Worm (Caenorhabditis elegans) whole organism, L2 larva: ENCODE results near the gene vav-1.

ENCODE experiments used
- C34F6.9 ChIP-seq: fragments of 150-350 bp; optimal IDR thresholded peaks from 2 replicates; lab custom pipeline; 2014; ENCODE audit warnings: missing biosample characterization, missing genetic modification characterization
- F13H6.1 ChIP-seq: sonication (generic microtip); optimal IDR thresholded peaks from 2 replicates; lab custom pipeline; 2016; ENCODE audit warnings: missing genetic modification characterization, missing compliant biosample characterization
- R02D3.7 ChIP-seq: fragments of 150-350 bp; optimal IDR thresholded peaks from 2 replicates; lab custom pipeline; 2014; ENCODE audit warnings: missing biosample characterization, missing genetic modification characterization
- Y55F3AM.14 ChIP-seq: fragments of 200-800 bp; sonication (Bioruptor generic); optimal IDR thresholded peaks from 2 replicates; lab custom pipeline; 2018; ENCODE audit warnings: mild to moderate bottlenecking, missing genetic modification characterization, missing compliant biosample characterization
- alr-1 ChIP-seq: fragments of 150-350 bp; optimal IDR thresholded peaks from 2 replicates; lab custom pipeline; 2014; ENCODE audit warnings: missing biosample characterization, missing genetic modification characterization
- aly-2 ChIP-seq: fragments of 150-350 bp; optimal IDR thresholded peaks from 2 replicates; lab custom pipeline; 2014; ENCODE audit warnings: missing biosample characterization, missing genetic modification characterization
- blmp-1 ChIP-seq: sonication (generic microtip); optimal IDR thresholded peaks from 2 replicates; lab custom pipeline; 2017; ENCODE audit warnings: missing genetic modification characterization, mild to moderate bottlenecking, missing compliant biosample characterization, antibody characterized with exemption, moderate library complexity; ENCODE audit not compliant: insufficient read depth
- ceh-16 ChIP-seq: fragments of 150-350 bp; optimal IDR thresholded peaks from 2 replicates; lab custom pipeline; 2014; ENCODE audit warnings: missing biosample characterization, missing genetic modification characterization
- ceh-82 ChIP-seq: fragments of 150-350 bp; optimal IDR thresholded peaks from 2 replicates; lab custom pipeline; 2014; ENCODE audit warnings: missing biosample characterization, missing genetic modification characterization
- crh-2 ChIP-seq: sonication (generic microtip); optimal IDR thresholded peaks from 2 replicates; lab custom pipeline; 2017; ENCODE audit warnings: missing biosample characterization, missing genetic modification characterization
- dmd-4 ChIP-seq: sonication (generic microtip); optimal IDR thresholded peaks from 2 replicates; lab custom pipeline; 2017; ENCODE audit warnings: missing biosample characterization, missing genetic modification characterization
- egl-27 ChIP-seq: sonication (generic microtip); optimal IDR thresholded peaks from 3 replicates; lab custom pipeline; 2017; ENCODE audit warnings: missing biosample characterization, missing genetic modification reagents, missing genetic modification characterization
- elt-1 ChIP-seq: fragments of 150-350 bp; optimal IDR thresholded peaks from 2 replicates; lab custom pipeline; 2014; ENCODE audit warnings: missing biosample characterization, missing genetic modification characterization
- fos-1 ChIP-seq: fragments of 150-350 bp; optimal IDR thresholded peaks from 2 replicates; lab custom pipeline; 2014; ENCODE audit warnings: missing biosample characterization, missing genetic modification characterization
- gmeb-1 ChIP-seq: fragments of 150-350 bp; optimal IDR thresholded peaks from 2 replicates; lab custom pipeline; 2014; ENCODE audit warnings: missing biosample characterization, missing genetic modification characterization
- lin-13 ChIP-seq: fragments of 150-350 bp; optimal IDR thresholded peaks from 2 replicates; lab custom pipeline; 2014; ENCODE audit warnings: missing biosample characterization, missing genetic modification reagents, missing genetic modification characterization
- lsy-2 ChIP-seq, 2 experiments: fragments of 150-350 bp in 1 of 2; sonication (generic microtip) in 1 of 2; optimal IDR thresholded peaks; 2 replicates each; lab custom pipeline; 2014 to 2017; ENCODE audit warnings: missing biosample characterization in 2 of 2, missing genetic modification characterization in 2 of 2
- mbf-1 ChIP-seq: sonication (generic microtip); optimal IDR thresholded peaks from 2 replicates; lab custom pipeline; 2017; ENCODE audit warnings: missing biosample characterization, missing genetic modification characterization
- mdl-1 ChIP-seq, 2 experiments: fragments of 150-350 bp in 1 of 2; sonication (generic microtip) in 1 of 2; optimal IDR thresholded peaks; 2 replicates each; lab custom pipeline; 2017; ENCODE audit warnings: missing biosample characterization in 2 of 2, missing genetic modification characterization in 2 of 2
- nhr-11 ChIP-seq: fragments of 150-350 bp; optimal IDR thresholded peaks from 2 replicates; lab custom pipeline; 2014; ENCODE audit warnings: missing biosample characterization, missing genetic modification characterization
- nhr-12 ChIP-seq: fragments of 150-350 bp; optimal IDR thresholded peaks from 2 replicates; lab custom pipeline; 2014; ENCODE audit warnings: missing biosample characterization, missing genetic modification characterization
- nhr-129 ChIP-seq: fragments of 150-350 bp; optimal IDR thresholded peaks from 2 replicates; lab custom pipeline; 2014; ENCODE audit warnings: missing biosample characterization, missing genetic modification characterization
- nhr-21 ChIP-seq: fragments of 150-350 bp; optimal IDR thresholded peaks from 2 replicates; lab custom pipeline; 2014; ENCODE audit warnings: missing biosample characterization, missing genetic modification characterization
- nhr-23 ChIP-seq: fragments of 150-350 bp; optimal IDR thresholded peaks from 2 replicates; lab custom pipeline; 2014; ENCODE audit warnings: missing biosample characterization, missing genetic modification reagents, missing genetic modification characterization
- nhr-25 ChIP-seq: fragments of 150-350 bp; sonication (generic microtip); optimal IDR thresholded peaks from 3 replicates; lab custom pipeline; 2014; ENCODE audit warnings: missing biosample characterization, missing genetic modification characterization
- nhr-6 ChIP-seq: fragments of 150-350 bp; optimal IDR thresholded peaks from 2 replicates; lab custom pipeline; 2014; ENCODE audit warnings: missing biosample characterization, missing genetic modification characterization
- nhr-77 ChIP-seq: fragments of 150-350 bp; optimal IDR thresholded peaks from 2 replicates; lab custom pipeline; 2014; ENCODE audit warnings: missing biosample characterization, missing genetic modification characterization
- sem-4 ChIP-seq: fragments of 150-350 bp; optimal IDR thresholded peaks from 2 replicates; lab custom pipeline; 2014; ENCODE audit warnings: missing biosample characterization, missing genetic modification reagents, missing genetic modification characterization
- skn-1 ChIP-seq: sonication (generic microtip); optimal IDR thresholded peaks from 2 replicates; lab custom pipeline; 2017; ENCODE audit warnings: missing biosample characterization, missing genetic modification characterization
- sma-3 ChIP-seq: sonication (generic microtip); optimal IDR thresholded peaks from 2 replicates; lab custom pipeline; 2016; ENCODE audit warnings: missing genetic modification reagents, missing genetic modification characterization, missing compliant biosample characterization
- sma-9 ChIP-seq, 2 experiments: fragments of 150-350 bp in 1 of 2; sonication (generic microtip) in 1 of 2; optimal IDR thresholded peaks; 2 replicates each; lab custom pipeline; 2014 to 2016; ENCODE audit warnings: missing genetic modification characterization in 2 of 2, mild to moderate bottlenecking in 1 of 2, missing biosample characterization in 1 of 2, missing compliant biosample characterization in 1 of 2, missing genetic modification reagents in 1 of 2, moderate library complexity in 1 of 2
- snpc-4 ChIP-seq: fragments of 150-350 bp; optimal IDR thresholded peaks from 2 replicates; lab custom pipeline; 2014; ENCODE audit warnings: missing biosample characterization, missing genetic modification characterization
- unc-55 ChIP-seq: fragments of 150-350 bp; sonication (generic microtip); optimal IDR thresholded peaks from 3 replicates; lab custom pipeline; 2014; ENCODE audit warnings: missing biosample characterization, missing genetic modification reagents, missing genetic modification characterization
- ztf-4 ChIP-seq: fragments of 150-350 bp; optimal IDR thresholded peaks from 2 replicates; lab custom pipeline; 2014; ENCODE audit warnings: missing biosample characterization, missing genetic modification characterization

The vav-1 gene

ce11 chrX:9230322-9230721 lies 1.6 kb downstream of the vav-1 start:
- TF ChIP-seq mbf-1 (tag; lab: Kevin White, UChicago) (no peak), aly-2 (tag; lab: Kevin White, UChicago) (no peak), elt-1 (no peak), nhr-21 (tag; lab: Kevin White, UChicago) (no peak)
- TF ChIP-seq, all 48 proteins: peak for 0

DNA sequence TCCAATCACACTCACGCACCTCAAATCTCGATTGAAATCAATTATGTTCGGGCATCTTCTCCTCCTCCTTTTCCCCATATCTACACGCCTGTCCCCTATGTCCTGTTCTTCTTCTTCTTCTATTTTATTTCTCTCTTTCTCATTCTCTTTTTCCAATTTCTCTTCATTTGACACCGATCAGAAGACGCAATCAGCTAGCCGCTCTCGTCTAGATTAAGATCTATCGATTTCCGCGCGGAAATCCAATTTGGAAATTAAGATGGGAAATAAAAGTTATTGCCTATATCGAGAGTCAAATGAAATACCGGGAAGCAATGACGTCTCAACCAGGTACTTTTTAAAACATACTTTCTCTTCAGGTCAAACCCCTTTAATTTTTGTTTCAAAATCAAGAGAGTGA lies 3.5 kb downstream of the vav-1 start:
- TF ChIP-seq blmp-1 (tag; lab: Kevin White, UChicago), result peak; percentile 14
- no peak for TF ChIP-seq snpc-4 (tag; lab: Kevin White, UChicago)
- TF ChIP-seq sem-4 (tag; lab: Kevin White, UChicago), result peak; percentile 70
- peak; percentile 50 for TF ChIP-seq sma-9 (GFP tag; optimal IDR thresholded peaks at IDR 0.05; lab: Kevin White, UChicago)
- TF ChIP-seq sma-9 (tag; optimal IDR thresholded peaks at IDR 0.05; lab: Kevin White, UChicago), result no peak
- TF ChIP-seq nhr-25 (tag; lab: Kevin White, UChicago), result peak; percentile 23
- no peak for TF ChIP-seq lin-13
- TF ChIP-seq nhr-21 (tag; lab: Kevin White, UChicago), result peak; percentile 19
- no peak for TF ChIP-seq R02D3.7 (tag; lab: Kevin White, UChicago)
- no peak for TF ChIP-seq skn-1 (tag; lab: Kevin White, UChicago)
- TF ChIP-seq ztf-4 (tag; lab: Kevin White, UChicago), result no peak
- no peak for TF ChIP-seq nhr-6 (tag; lab: Kevin White, UChicago)
- TF ChIP-seq F13H6.1 (tag; lab: Kevin White, UChicago), result no peak
- no peak for TF ChIP-seq unc-55 (GFP tag; lab: Kevin White, UChicago)
- peak; percentile 97 for TF ChIP-seq ceh-16 (tag; lab: Kevin White, UChicago)
- peak; percentile 25 for TF ChIP-seq C34F6.9 (tag; lab: Kevin White, UChicago)
- peak; percentile 72 for TF ChIP-seq elt-1
- TF ChIP-seq fos-1 (tag; lab: Kevin White, UChicago), result peak; percentile 6
- TF ChIP-seq, all 48 proteins: peak for 9

- no peak for TF ChIP-seq blmp-1 (tag; lab: Kevin White, UChicago)
- peak; percentile 31 for TF ChIP-seq nhr-21 (tag; lab: Kevin White, UChicago)
These were observed 5.0 kb downstream of the vav-1 start for ce11 chrX:9226904-9227303.

DNA sequence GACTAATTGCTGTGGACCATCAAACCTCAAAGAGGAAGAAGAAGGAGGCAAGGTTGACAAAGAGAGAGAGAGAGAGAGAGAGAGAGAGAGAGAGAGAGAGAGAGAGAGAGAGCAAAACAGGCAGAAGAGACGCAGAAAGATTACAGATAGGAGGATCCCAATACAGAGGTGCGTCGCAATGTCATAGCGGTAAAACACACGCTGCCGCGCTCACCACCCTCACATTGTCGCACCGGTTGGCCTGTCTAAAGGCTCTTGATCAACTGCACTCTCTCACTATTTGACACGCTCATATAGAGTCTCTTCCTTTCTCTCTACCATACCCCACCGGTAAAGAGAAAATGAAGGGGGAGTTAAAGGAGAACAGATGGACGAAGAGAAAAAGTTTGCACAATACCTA lies 6.7 kb downstream of the vav-1 start:
- no peak for TF ChIP-seq nhr-77
- peak; percentile 63 for TF ChIP-seq fos-1 (tag; lab: Kevin White, UChicago)
- no peak for TF ChIP-seq nhr-23
- no peak for TF ChIP-seq alr-1 (tag; lab: Kevin White, UChicago)
- no peak for TF ChIP-seq lsy-2 (tag; optimal IDR thresholded peaks at IDR 0.05; lab: Kevin White, UChicago)
- TF ChIP-seq mdl-1 (tag; optimal IDR thresholded peaks at IDR 0.05; lab: Kevin White, UChicago), result peak in 1 of 2 experiments; percentile 5
- TF ChIP-seq gmeb-1 (tag; lab: Kevin White, UChicago), result peak; percentile 8
- TF ChIP-seq nhr-129 (tag; lab: Kevin White, UChicago), result peak; percentile 20
- TF ChIP-seq blmp-1 (tag; lab: Kevin White, UChicago), result peak; percentile 43
- peak; percentile 60 for TF ChIP-seq F13H6.1 (tag; lab: Kevin White, UChicago)
- TF ChIP-seq dmd-4 (tag; lab: Kevin White, UChicago), result no peak
- TF ChIP-seq nhr-12 (tag; lab: Kevin White, UChicago), result no peak
- peak; percentile 22 for TF ChIP-seq crh-2 (tag; lab: Kevin White, UChicago)
- no peak for TF ChIP-seq ztf-4 (tag; lab: Kevin White, UChicago)
- TF ChIP-seq sma-9 (GFP tag; optimal IDR thresholded peaks at IDR 0.05; lab: Kevin White, UChicago), result peak; percentile 56
- TF ChIP-seq sma-9 (tag; optimal IDR thresholded peaks at IDR 0.05; lab: Kevin White, UChicago), result no peak
- peak; percentile 10 for TF ChIP-seq nhr-21 (tag; lab: Kevin White, UChicago)
- peak; percentile 14 for TF ChIP-seq nhr-25 (tag; lab: Kevin White, UChicago)
- TF ChIP-seq, all 48 proteins: peak for 10

- TF ChIP-seq egl-27 (tag; lab: Kevin White, UChicago), result no peak
- no peak for TF ChIP-seq unc-55 (GFP tag; lab: Kevin White, UChicago)
- TF ChIP-seq crh-2 (tag; lab: Kevin White, UChicago), result peak; percentile 69
- peak; percentile 56 for TF ChIP-seq gmeb-1 (tag; lab: Kevin White, UChicago)
- TF ChIP-seq blmp-1 (tag; lab: Kevin White, UChicago), result peak; percentile 51
- TF ChIP-seq skn-1 (tag; lab: Kevin White, UChicago), result no peak
- TF ChIP-seq elt-1, result no peak
- TF ChIP-seq ceh-82 (tag; lab: Kevin White, UChicago), result no peak
- peak; percentile 65 for TF ChIP-seq Y55F3AM.14 (GFP tag; lab: Kevin White, UChicago)
- TF ChIP-seq mdl-1 (tag; optimal IDR thresholded peaks at IDR 0.05; lab: Kevin White, UChicago), result peak in 1 of 2 experiments; percentile 61
- TF ChIP-seq nhr-21 (tag; lab: Kevin White, UChicago), result peak; percentile 67
- TF ChIP-seq F13H6.1 (tag; lab: Kevin White, UChicago), result peak; percentile 7
- no peak for TF ChIP-seq nhr-11
- TF ChIP-seq fos-1 (tag; lab: Kevin White, UChicago), result peak; percentile 61
- peak; percentile 46 for TF ChIP-seq sma-3 (GFP tag; lab: Kevin White, UChicago)
- peak; percentile 47 for TF ChIP-seq nhr-6 (tag; lab: Kevin White, UChicago)
- TF ChIP-seq nhr-129 (tag; lab: Kevin White, UChicago), result peak; percentile 84
- peak; percentile 78 for TF ChIP-seq sma-9 (GFP tag; optimal IDR thresholded peaks at IDR 0.05; lab: Kevin White, UChicago)
- no peak for TF ChIP-seq sma-9 (tag; optimal IDR thresholded peaks at IDR 0.05; lab: Kevin White, UChicago)
- peak; percentile 74 for TF ChIP-seq nhr-25 (tag; lab: Kevin White, UChicago)
These were observed 18.0 kb downstream of the vav-1 start, which contains the start of gene C35B8.3 for ce11 chrX:9213873-9214341. C35B8.3 (plus strand) TSS chrX:9213923.
